Worm (Caenorhabditis elegans) whole organism, L2 larva: Measurements from ENCODE around the gene F33A8.7.

Experiments used
- nhr-6 ChIP-seq: fragments of 150-350 bp; optimal IDR thresholded peaks from 2 replicates; lab custom pipeline; 2014; ENCODE audit warnings: missing biosample characterization, missing genetic modification characterization
- zag-1 ChIP-seq: fragments of 150-350 bp; optimal IDR thresholded peaks from 2 replicates; lab custom pipeline; 2014; ENCODE audit warnings: missing biosample characterization, missing genetic modification characterization

DNA sequence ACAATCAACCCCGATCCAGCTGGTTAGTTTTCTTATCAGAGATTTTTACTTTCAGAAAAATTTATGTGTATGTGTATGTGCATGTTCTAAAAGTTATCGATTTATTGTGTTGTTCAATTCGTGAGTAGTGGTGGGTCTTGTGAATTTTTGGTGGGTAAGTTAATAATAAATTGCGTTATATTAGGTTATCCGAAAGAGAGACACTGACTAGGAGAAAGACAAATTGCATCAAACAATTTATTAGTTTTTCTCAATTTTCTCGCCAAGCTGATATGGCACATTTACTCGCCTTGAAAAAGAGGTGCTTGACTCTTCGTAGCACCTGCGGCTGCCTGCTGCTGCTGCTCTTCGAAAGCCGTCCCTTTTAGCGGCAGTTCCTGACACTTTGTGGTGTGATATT, 26.4 kb downstream of the F33A8.7 start:
- TF ChIP-seq zag-1 (tag; lab: Kevin White, UChicago) (no peak), nhr-6 (tag; lab: Kevin White, UChicago) (no peak)
